Fruit fly (Drosophila melanogaster) whole organism, embryonic: ENCODE data around the gene CG11085.

Experiments
- Asciz ChIP-seq: fragments of 200-800 bp; sonication (Bioruptor generic); optimal IDR thresholded peaks from 2 replicates; lab custom pipeline; 2017; ENCODE audit warnings: missing biosample characterization, mild to moderate bottlenecking, missing genetic modification characterization, missing genetic modification reagents
- Bdp1 ChIP-seq: fragments of 200-800 bp; sonication (Bioruptor generic); optimal IDR thresholded peaks from 3 replicates; lab custom pipeline; 2016; ENCODE audit warnings: missing biosample characterization, missing genetic modification characterization
- CG10462 ChIP-seq: fragments of 200-800 bp; sonication (Bioruptor generic); optimal IDR thresholded peaks from 2 replicates; lab custom pipeline; 2016; ENCODE audit warnings: missing biosample characterization, missing genetic modification characterization
- CG10959 ChIP-seq: fragments of 200-800 bp; sonication (Bioruptor generic); IDR thresholded peaks from 2 replicates; pipeline ENCODE4 v1.3.6; 2022; ENCODE audit warnings: missing biosample characterization, missing genetic modification characterization
- CG17802 ChIP-seq: fragments of 200-800 bp; sonication (Bioruptor generic); optimal IDR thresholded peaks from 2 replicates; lab custom pipeline; 2018; ENCODE audit warnings: missing biosample characterization, mild to moderate bottlenecking, missing genetic modification characterization, moderate library complexity
- CG18599 ChIP-seq: fragments of 200-800 bp; sonication (Bioruptor generic); optimal IDR thresholded peaks from 3 replicates; lab custom pipeline; 2017; ENCODE audit warnings: missing biosample characterization, missing genetic modification characterization, mild to moderate bottlenecking, moderate library complexity, missing genetic modification reagents
- CG2875 ChIP-seq: fragments of 200-800 bp; sonication (Bioruptor generic); optimal IDR thresholded peaks from 2 replicates; lab custom pipeline; 2017; ENCODE audit warnings: missing biosample characterization, mild to moderate bottlenecking, missing genetic modification characterization, missing genetic modification reagents
- CG30403 ChIP-seq: fragments of 200-800 bp; sonication (Bioruptor generic); optimal IDR thresholded peaks from 3 replicates; lab custom pipeline; 2016; ENCODE audit warnings: missing biosample characterization, missing genetic modification characterization
- CG3407 ChIP-seq: fragments of 200-800 bp; sonication (Bioruptor generic); optimal IDR thresholded peaks from 2 replicates; lab custom pipeline; 2018; ENCODE audit warnings: missing biosample characterization, mild to moderate bottlenecking, missing genetic modification characterization
- CG6272 ChIP-seq: fragments of 200-800 bp; sonication (Bioruptor generic); IDR thresholded peaks from 2 replicates; pipeline ENCODE4 v1.3.6; 2022; ENCODE audit warnings: missing biosample characterization, missing genetic modification characterization
- CG6689 ChIP-seq: fragments of 200-800 bp; sonication (Bioruptor generic); IDR thresholded peaks from 2 replicates; pipeline ENCODE4 v1.3.6; 2022; ENCODE audit warnings: missing biosample characterization, missing genetic modification characterization
- CG9817 ChIP-seq: fragments of 200-800 bp; sonication (Bioruptor generic); optimal IDR thresholded peaks from 2 replicates; lab custom pipeline; 2018; ENCODE audit warnings: missing biosample characterization, mild to moderate bottlenecking, missing genetic modification characterization, moderate library complexity
- CTCF ChIP-seq: fragments of 200-800 bp; sonication (Bioruptor generic); optimal IDR thresholded peaks from 2 replicates; lab custom pipeline; 2017; ENCODE audit warnings: missing biosample characterization, mild to moderate bottlenecking, missing genetic modification characterization, moderate library complexity
- Chrac-16 ChIP-seq: fragments of 200-800 bp; sonication (Bioruptor generic); optimal IDR thresholded peaks from 3 replicates; lab custom pipeline; 2016; ENCODE audit warnings: missing biosample characterization, missing genetic modification characterization
- CkIIα-i1 ChIP-seq: fragments of 200-800 bp; sonication (Bioruptor generic); IDR thresholded peaks from 2 replicates; pipeline ENCODE4 v1.3.6; 2022; ENCODE audit warnings: missing biosample characterization, missing genetic modification characterization
- Dek ChIP-seq: fragments of 200-800 bp; sonication (Bioruptor generic); optimal IDR thresholded peaks from 3 replicates; lab custom pipeline; 2019; ENCODE audit warnings: missing biosample characterization, mild to moderate bottlenecking, missing genetic modification characterization, moderate library complexity
- Dfd ChIP-seq, 2 experiments: fragments of >200 bp; optimal IDR thresholded peaks; 2 replicates each; lab custom pipeline; 2017; ENCODE audit warnings: missing biosample characterization in 2 of 2, missing genetic modification characterization in 2 of 2
- H2.0 ChIP-seq: fragments of 200-800 bp; sonication (Bioruptor generic); IDR thresholded peaks from 2 replicates; pipeline ENCODE4 v1.3.6; 2022; ENCODE audit warnings: missing biosample characterization, missing genetic modification characterization
- Lim3 ChIP-seq: fragments of 200-800 bp; sonication (Bioruptor generic); IDR thresholded peaks from 2 replicates; pipeline ENCODE4 v1.3.6; 2022; ENCODE audit warnings: missing biosample characterization, missing genetic modification characterization
- NC2β ChIP-seq: fragments of 200-800 bp; sonication (Bioruptor generic); optimal IDR thresholded peaks from 2 replicates; lab custom pipeline; 2016; ENCODE audit warnings: missing biosample characterization, missing genetic modification characterization
- NK7.1 ChIP-seq: fragments of 200-800 bp; sonication (Bioruptor generic); optimal IDR thresholded peaks from 3 replicates; lab custom pipeline; 2016; ENCODE audit warnings: missing biosample characterization, missing genetic modification characterization
- Nf-YB ChIP-seq: fragments of 200-800 bp; sonication (Bioruptor generic); optimal IDR thresholded peaks from 3 replicates; lab custom pipeline; 2019; ENCODE audit warnings: missing biosample characterization, mild to moderate bottlenecking, missing genetic modification characterization, moderate library complexity
- Rx ChIP-seq: fragments of 200-800 bp; sonication (Bioruptor generic); IDR thresholded peaks from 2 replicates; pipeline ENCODE4 v1.3.6; 2022; ENCODE audit warnings: missing biosample characterization, missing genetic modification characterization
- Taf1 ChIP-seq: fragments of 200-800 bp; sonication (Bioruptor generic); IDR thresholded peaks from 2 replicates; pipeline ENCODE4 v1.3.6; 2022; ENCODE audit warnings: missing biosample characterization, missing genetic modification characterization
- Vsx1 ChIP-seq: fragments of 200-800 bp; sonication (Bioruptor generic); optimal IDR thresholded peaks from 2 replicates; lab custom pipeline; 2017; ENCODE audit warnings: missing biosample characterization, mild to moderate bottlenecking, missing genetic modification characterization, missing genetic modification reagents
- bigmax ChIP-seq: fragments of 200-800 bp; sonication (Bioruptor generic); optimal IDR thresholded peaks from 2 replicates; lab custom pipeline; 2018; ENCODE audit warnings: missing biosample characterization, mild to moderate bottlenecking, missing genetic modification characterization
- cas ChIP-seq: fragments of 200-800 bp; sonication (Bioruptor generic); IDR thresholded peaks from 2 replicates; pipeline ENCODE4 v1.3.6; 2022; ENCODE audit warnings: missing biosample characterization, missing genetic modification characterization
- cg ChIP-seq: fragments of 200-800 bp; sonication (Bioruptor generic); optimal IDR thresholded peaks from 3 replicates; lab custom pipeline; 2019; ENCODE audit warnings: missing biosample characterization, mild to moderate bottlenecking, missing genetic modification characterization, moderate library complexity
- chn ChIP-seq: fragments of 200-800 bp; sonication (Bioruptor generic); optimal IDR thresholded peaks from 2 replicates; lab custom pipeline; 2016; ENCODE audit warnings: missing biosample characterization, missing genetic modification characterization
- crc ChIP-seq: fragments of 200-800 bp; sonication (Bioruptor generic); optimal IDR thresholded peaks from 2 replicates; lab custom pipeline; 2016; ENCODE audit warnings: missing biosample characterization, missing genetic modification characterization
- croc ChIP-seq: fragments of 200-800 bp; sonication (Bioruptor generic); conservative IDR thresholded peaks from 3 replicates; pipeline ENCODE4 v1.3.6; 2022; ENCODE audit warnings: missing biosample characterization, missing genetic modification characterization
- dpn ChIP-seq, 2 experiments: fragments of 200-800 bp; sonication (Bioruptor generic); optimal IDR thresholded peaks; 3 replicates each; lab custom pipeline; 2016; ENCODE audit warnings: missing biosample characterization in 2 of 2, missing genetic modification characterization in 2 of 2
- esg ChIP-seq: fragments of 200-800 bp; sonication (Bioruptor generic); conservative IDR thresholded peaks from 2 replicates; pipeline ENCODE4 v1.3.6; 2022; ENCODE audit warnings: missing biosample characterization, missing genetic modification characterization
- ewg ChIP-seq: fragments of 200-800 bp; sonication (Bioruptor generic); optimal IDR thresholded peaks from 3 replicates; lab custom pipeline; 2017; ENCODE audit warnings: mild to moderate bottlenecking, missing biosample characterization, missing genetic modification reagents, missing genetic modification characterization
- gem ChIP-seq: fragments of 200-800 bp; sonication (Bioruptor generic); optimal IDR thresholded peaks from 2 replicates; lab custom pipeline; 2019; ENCODE audit warnings: missing biosample characterization, mild to moderate bottlenecking, missing genetic modification characterization, moderate library complexity
- ind ChIP-seq: fragments of 200-800 bp; sonication (Bioruptor generic); optimal IDR thresholded peaks from 3 replicates; lab custom pipeline; 2016; ENCODE audit warnings: missing biosample characterization, missing genetic modification characterization
- kah ChIP-seq: fragments of 200-800 bp; sonication (Bioruptor generic); optimal IDR thresholded peaks from 2 replicates; lab custom pipeline; 2018; ENCODE audit warnings: missing biosample characterization, mild to moderate bottlenecking, missing genetic modification characterization
- maf-S ChIP-seq: fragments of 200-800 bp; sonication (Bioruptor generic); optimal IDR thresholded peaks from 2 replicates; lab custom pipeline; 2016; ENCODE audit warnings: missing biosample characterization, missing genetic modification characterization
- nau ChIP-seq: fragments of 200-800 bp; sonication (Bioruptor generic); optimal IDR thresholded peaks from 3 replicates; lab custom pipeline; 2017; ENCODE audit warnings: missing biosample characterization, mild to moderate bottlenecking, missing genetic modification characterization, missing genetic modification reagents
- nerfin-2 ChIP-seq: fragments of 200-800 bp; sonication (Bioruptor generic); IDR thresholded peaks from 2 replicates; pipeline ENCODE4 v1.3.6; 2022; ENCODE audit warnings: missing biosample characterization, missing genetic modification characterization; ENCODE audit not compliant: partially characterized antibody
- nmo ChIP-seq: fragments of 200-800 bp; sonication (Bioruptor generic); optimal IDR thresholded peaks from 2 replicates; lab custom pipeline; 2018; ENCODE audit warnings: missing biosample characterization, mild to moderate bottlenecking, missing genetic modification characterization, moderate library complexity
- p53 ChIP-seq: fragments of 200-800 bp; sonication (Bioruptor generic); optimal IDR thresholded peaks from 2 replicates; lab custom pipeline; 2016; ENCODE audit warnings: missing biosample characterization, missing genetic modification characterization
- slou ChIP-seq: fragments of 200-800 bp; sonication (Bioruptor generic); optimal IDR thresholded peaks from 3 replicates; lab custom pipeline; 2016; ENCODE audit warnings: missing biosample characterization, missing genetic modification characterization
- sr ChIP-seq: fragments of 200-800 bp; sonication (Bioruptor generic); IDR thresholded peaks from 3 replicates; pipeline ENCODE4 v1.3.6; 2022; ENCODE audit warnings: missing biosample characterization, missing genetic modification characterization
- stc ChIP-seq: fragments of 200-800 bp; sonication (Bioruptor generic); IDR thresholded peaks from 2 replicates; pipeline ENCODE4 v1.3.6; 2022; ENCODE audit warnings: missing biosample characterization, missing genetic modification characterization
- tll ChIP-seq, 2 experiments: fragments of 200-800 bp in 1 of 2; fragments of >200 bp in 1 of 2; sonication (Bioruptor generic) in 1 of 2; optimal IDR thresholded peaks; 2 replicates each; lab custom pipeline; 2017 to 2019; ENCODE audit warnings: missing biosample characterization in 2 of 2, missing genetic modification characterization in 2 of 2, mild to moderate bottlenecking in 1 of 2, moderate library complexity in 1 of 2
- tna ChIP-seq: fragments of 200-800 bp; sonication (Bioruptor generic); IDR thresholded peaks from 2 replicates; pipeline ENCODE4 v1.3.6; 2022; ENCODE audit warnings: missing biosample characterization, missing genetic modification characterization; ENCODE audit not compliant: partially characterized antibody
- wor ChIP-seq: fragments of 200-800 bp; sonication (Bioruptor generic); IDR thresholded peaks from 2 replicates; pipeline ENCODE4 v1.3.6; 2022; ENCODE audit warnings: missing biosample characterization, missing genetic modification characterization
- zen ChIP-seq: fragments of 200-800 bp; sonication (Bioruptor generic); optimal IDR thresholded peaks from 3 replicates; lab custom pipeline; 2018; ENCODE audit warnings: missing biosample characterization, mild to moderate bottlenecking, missing genetic modification characterization, moderate library complexity
- zfh2 ChIP-seq: fragments of 200-800 bp; sonication (Bioruptor generic); optimal IDR thresholded peaks from 2 replicates; lab custom pipeline; 2016; ENCODE audit warnings: missing biosample characterization, missing genetic modification characterization

Gene CG11085

DNA sequence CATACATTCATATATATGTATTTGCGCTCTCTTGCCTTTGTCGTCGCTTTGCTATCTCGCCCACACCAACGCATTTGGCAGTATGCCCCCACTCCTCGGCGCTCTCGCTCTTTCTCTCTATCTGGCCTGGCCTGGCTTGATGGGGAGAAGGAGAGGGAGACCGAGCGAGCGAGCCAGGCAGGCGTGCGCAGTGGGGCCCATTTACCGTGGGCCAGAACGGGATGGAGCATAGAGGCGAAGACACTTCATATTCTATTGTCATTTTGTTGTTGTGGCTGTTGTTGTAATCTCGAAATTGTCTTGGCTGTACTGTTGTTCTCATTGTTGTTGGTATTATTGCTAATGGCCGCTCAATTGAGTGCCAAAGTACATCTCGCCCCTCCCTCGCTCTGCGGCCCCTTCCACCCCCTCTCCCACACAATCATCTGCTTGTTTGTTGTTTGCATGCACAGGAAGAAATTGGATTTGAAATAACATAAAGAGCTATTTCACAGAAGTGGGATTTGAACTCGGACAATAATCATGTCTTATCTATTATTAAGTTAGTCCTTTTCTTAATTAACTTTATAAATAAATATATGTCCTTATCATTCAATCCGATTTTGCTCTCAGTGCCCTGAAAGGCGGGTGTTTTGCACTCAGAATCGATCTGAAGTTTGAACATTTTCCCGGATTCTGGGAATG, 49.1 kb downstream of the CG11085 start (continued):
- peak; percentile 92 for TF ChIP-seq CG30403 (GFP tag; lab: Kevin White, UChicago)
- TF ChIP-seq kah, result peak; percentile 59
- peak; percentile 5 for TF ChIP-seq bigmax (GFP tag; lab: Kevin White, UChicago)
- peak; percentile 94 for TF ChIP-seq gem (tag; lab: Kevin White, UChicago)
- peak; percentile 72 for TF ChIP-seq Asciz (GFP tag; lab: Kevin White, UChicago)
- no peak for TF ChIP-seq nerfin-2 (GFP tag; lab: Robert Waterston, UW)
- TF ChIP-seq p53 (GFP tag; lab: Kevin White, UChicago), result no peak
- 0 out of 2 replicates have a peak, but pooled peaks have one; percentile 66 for TF ChIP-seq Lim3 (GFP tag; lab: Robert Waterston, UW)
- peak; percentile 87 for TF ChIP-seq CG2875 (GFP tag; lab: Kevin White, UChicago)
- TF ChIP-seq CG10959 (GFP tag; lab: Robert Waterston, UW), result peak; percentile 91
- no peak for TF ChIP-seq CkIIα-i1
- peak; percentile 88 for TF ChIP-seq croc (GFP tag; lab: Robert Waterston, UW)
- peak; percentile 74 for TF ChIP-seq zen
- peak; percentile 81 for TF ChIP-seq CG3407 (GFP tag; lab: Kevin White, UChicago)
- peak; percentile 77 for TF ChIP-seq wor (GFP tag; lab: Robert Waterston, UW)
- TF ChIP-seq stc (GFP tag; lab: Robert Waterston, UW), result peak; percentile 87
- TF ChIP-seq Bdp1, result peak; percentile 20
- TF ChIP-seq nau (GFP tag; lab: Kevin White, UChicago), result peak; percentile 77
- peak; percentile 32 for TF ChIP-seq CTCF (GFP tag; lab: Kevin White, UChicago)
- TF ChIP-seq NC2β (GFP tag; lab: Kevin White, UChicago), result peak; percentile 63
- TF ChIP-seq esg, result peak; percentile 87
- TF ChIP-seq tna (GFP tag; lab: Robert Waterston, UW), result 0 out of 2 replicates have a peak, but pooled peaks have one; percentile 6
- TF ChIP-seq CG9817, result peak; percentile 85
- peak; percentile 21 for TF ChIP-seq NK7.1 (GFP tag; lab: Kevin White, UChicago)
- TF ChIP-seq Rx (GFP tag; lab: Robert Waterston, UW), result peak; percentile 88
- TF ChIP-seq Nf-YB, result peak; percentile 70
- peak; percentile 90 for TF ChIP-seq ind
- peak; percentile 90 for TF ChIP-seq CG18599 (GFP tag; lab: Kevin White, UChicago)
- peak; percentile 92 for TF ChIP-seq CG6689 (GFP tag; lab: Robert Waterston, UW)
- TF ChIP-seq dpn (GFP tag; optimal IDR thresholded peaks at IDR 0.05; lab: Kevin White, UChicago), result peak; percentile 73 to 90
- peak; percentile 79 for TF ChIP-seq CG6272 (GFP tag; lab: Robert Waterston, UW)
- TF ChIP-seq zfh2 (GFP tag; lab: Kevin White, UChicago), result peak; percentile 66
- TF ChIP-seq H2.0, result peak; percentile 90
- peak; percentile 57 for TF ChIP-seq ewg
- peak; percentile 39 for TF ChIP-seq chn (GFP tag; lab: Kevin White, UChicago)
- no peak for TF ChIP-seq crc
- peak; percentile 79 for TF ChIP-seq Vsx1 (GFP tag; lab: Kevin White, UChicago)
- TF ChIP-seq CG17802 (tag; lab: Kevin White, UChicago), result peak; percentile 71
- peak; percentile 43 for TF ChIP-seq maf-S
- TF ChIP-seq cg (GFP tag; lab: Kevin White, UChicago), result peak; percentile 85
- peak; percentile 88 for TF ChIP-seq Dek (tag; lab: Kevin White, UChicago)
- peak; percentile 92 for TF ChIP-seq nmo (GFP tag; lab: Kevin White, UChicago)
- peak; percentile 51; the same call in 2 of the 3 replicates for TF ChIP-seq sr
- TF ChIP-seq CG10462 (GFP tag; lab: Kevin White, UChicago), result peak; percentile 74
- TF ChIP-seq Chrac-16, result peak; percentile 87
- peak; percentile 78 for TF ChIP-seq Taf1 (GFP tag; lab: Robert Waterston, UW)
- peak; percentile 80 for TF ChIP-seq cas
- TF ChIP-seq slou (GFP tag; lab: Kevin White, UChicago), result peak; percentile 82
- no peak for TF ChIP-seq Dfd (GFP tag; optimal IDR thresholded peaks at IDR 0.05; lab: Kevin White, UChicago)
- TF ChIP-seq tll (GFP tag; optimal IDR thresholded peaks at IDR 0.05; lab: Kevin White, UChicago), result no peak
